Worm (Caenorhabditis elegans) whole organism, young adult: ENCODE measurements around the gene F29B9.1.

ENCODE experiments used
- K12H6.12 ChIP-seq: fragments of 200-800 bp; sonication (Bioruptor generic); optimal IDR thresholded peaks from 2 replicates; lab custom pipeline; 2018; ENCODE audit warnings: mild to moderate bottlenecking, missing genetic modification characterization, missing compliant biosample characterization
- Y56A3A.18 ChIP-seq: fragments of 200-800 bp; sonication (Bioruptor generic); IDR thresholded peaks from 2 replicates; pipeline ENCODE4 v1.3.6; 2022; ENCODE audit warnings: missing genetic modification reagents, missing genetic modification characterization, missing compliant biosample characterization
- attf-3 ChIP-seq: fragments of 200-800 bp; sonication (Bioruptor generic); conservative IDR thresholded peaks from 2 replicates; pipeline ENCODE4 v1.3.6; 2022; ENCODE audit warnings: missing genetic modification reagents, missing genetic modification characterization, missing compliant biosample characterization
- attf-5 ChIP-seq: fragments of 200-800 bp; sonication (Bioruptor generic); optimal IDR thresholded peaks from 2 replicates; lab custom pipeline; 2018; ENCODE audit warnings: mild to moderate bottlenecking, missing genetic modification characterization, missing compliant biosample characterization
- ccch-3 ChIP-seq: fragments of 200-800 bp; sonication (Bioruptor generic); optimal IDR thresholded peaks from 2 replicates; lab custom pipeline; 2018; ENCODE audit warnings: mild to moderate bottlenecking, missing genetic modification characterization, missing compliant biosample characterization
- dox-1 ChIP-seq: fragments of 200-800 bp; sonication (Bioruptor generic); IDR thresholded peaks from 2 replicates; pipeline ENCODE4 v1.3.6; 2022; ENCODE audit warnings: missing genetic modification reagents, missing genetic modification characterization, missing compliant biosample characterization
- hlh-26 ChIP-seq: fragments of 200-800 bp; sonication (Bioruptor generic); conservative IDR thresholded peaks from 2 replicates; pipeline ENCODE4 v1.3.6; 2022; ENCODE audit warnings: missing genetic modification reagents, missing genetic modification characterization, missing compliant biosample characterization
- hmg-1.2 ChIP-seq: fragments of 200-800 bp; sonication (Bioruptor generic); IDR thresholded peaks from 2 replicates; pipeline ENCODE4 v1.3.6; 2022; ENCODE audit warnings: missing genetic modification reagents, missing genetic modification characterization, missing compliant biosample characterization
- lag-1 ChIP-seq: fragments of 200-800 bp; sonication (Bioruptor generic); IDR thresholded peaks from 2 replicates; pipeline ENCODE4 v1.3.6; 2022; ENCODE audit warnings: missing genetic modification reagents, missing genetic modification characterization, missing compliant biosample characterization
- let-526 ChIP-seq: fragments of 200-800 bp; sonication (Bioruptor generic); IDR thresholded peaks from 2 replicates; pipeline ENCODE4 v1.3.6; 2022; ENCODE audit warnings: missing genetic modification reagents, missing genetic modification characterization, missing compliant biosample characterization
- lin-35 ChIP-seq, 3 experiments: fragments of 150-350 bp in 2 of 3; sonication (generic microtip) in 1 of 3; optimal IDR thresholded peaks; 2 replicates each; lab custom pipeline; 2014 to 2018; ENCODE audit warnings: missing biosample characterization in 3 of 3, missing genetic modification characterization in 3 of 3, missing genetic modification reagents in 3 of 3
- nfya-2 ChIP-seq: fragments of 200-800 bp; sonication (Bioruptor generic); IDR thresholded peaks from 2 replicates; pipeline ENCODE4 v1.3.6; 2022; ENCODE audit warnings: missing genetic modification reagents, missing genetic modification characterization, missing compliant biosample characterization
- pha-4 ChIP-seq: fragments of 150-350 bp; sonication (generic microtip); optimal IDR thresholded peaks from 2 replicates; lab custom pipeline; 2014; ENCODE audit warnings: missing biosample characterization, missing genetic modification reagents, missing genetic modification characterization
- unc-62 ChIP-seq: fragments of 150-350 bp; optimal IDR thresholded peaks from 2 replicates; lab custom pipeline; 2014; ENCODE audit warnings: missing biosample characterization, missing genetic modification reagents, missing genetic modification characterization

DNA sequence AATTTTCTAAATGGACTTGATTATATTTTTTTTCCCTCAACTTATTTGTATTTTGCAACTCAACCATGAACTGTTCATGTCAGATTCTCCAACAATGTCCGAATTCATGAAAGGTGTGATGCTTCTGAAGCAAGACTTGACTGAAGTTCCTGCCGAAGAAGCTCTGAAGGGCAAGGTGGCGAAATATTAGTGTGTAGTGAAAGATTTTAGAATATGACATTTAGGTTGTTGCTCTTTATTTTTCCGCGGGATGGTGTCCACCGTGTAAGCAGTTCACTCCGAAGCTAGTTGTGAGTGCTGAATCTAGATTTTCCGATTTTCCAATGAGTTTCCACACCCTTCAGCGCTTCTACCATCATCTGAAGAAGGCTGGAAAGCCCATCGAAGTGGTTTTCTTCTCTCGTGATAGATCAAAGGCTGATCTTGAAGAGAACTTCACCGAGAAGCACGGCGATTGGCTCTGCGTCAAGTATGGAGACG, 12.8 kb upstream of the F29B9.1 start, which contains the start of gene F29B9.5:
- TF ChIP-seq hlh-26 (GFP tag; lab: Robert Waterston, UW) (no peak), nfya-2 (0 out of 2 replicates have a peak, but pooled peaks have one; percentile 22), ccch-3 (GFP tag; lab: Kevin White, UChicago) (no peak), lin-35 (GFP tag; optimal IDR thresholded peaks at IDR 0.05; lab: Kevin White, UChicago) (no peak), let-526 (GFP tag; lab: Robert Waterston, UW) (no peak), pha-4 (tag; lab: Kevin White, UChicago) (no peak), K12H6.12 (tag; lab: Kevin White, UChicago) (no peak), Y56A3A.18 (GFP tag; lab: Robert Waterston, UW) (peak; percentile 36; the same call in 1 of the 2 replicates), lag-1 (GFP tag; lab: Robert Waterston, UW) (no peak), attf-3 (GFP tag; lab: Robert Waterston, UW) (no peak), unc-62 (GFP tag; lab: Kevin White, UChicago) (no peak), dox-1 (peak; percentile 24; the same call in 1 of the 2 replicates), hmg-1.2 (GFP tag; lab: Robert Waterston, UW) (0 out of 2 replicates have a peak, but pooled peaks have one; percentile 14), attf-5 (GFP tag; lab: Kevin White, UChicago) (no peak)
